Worm (Caenorhabditis elegans) whole organism, late embryonic: Measurements from ENCODE around the gene nlf-1.

Experiments
- C08G9.2 ChIP-seq: sonication (generic microtip); optimal IDR thresholded peaks from 2 replicates; lab custom pipeline; 2016; ENCODE audit warnings: mild to moderate bottlenecking, missing genetic modification characterization, moderate library complexity, missing compliant biosample characterization
- F13H6.1 ChIP-seq: sonication (generic microtip); optimal IDR thresholded peaks from 2 replicates; lab custom pipeline; 2016; ENCODE audit warnings: missing genetic modification characterization, missing compliant biosample characterization
- ama-1 ChIP-seq: fragments of 150-350 bp; optimal IDR thresholded peaks from 2 replicates; lab custom pipeline; 2014
- ceh-24 ChIP-seq: sonication (generic microtip); optimal IDR thresholded peaks from 2 replicates; lab custom pipeline; 2016; ENCODE audit warnings: mild to moderate bottlenecking, missing genetic modification characterization, missing compliant biosample characterization
- fkh-10 ChIP-seq: fragments of 150-350 bp; optimal IDR thresholded peaks from 2 replicates; lab custom pipeline; 2014; ENCODE audit warnings: missing biosample characterization, missing genetic modification reagents, missing genetic modification characterization
- hlh-8 ChIP-seq: sonication (generic microtip); optimal IDR thresholded peaks from 2 replicates; lab custom pipeline; 2016; ENCODE audit warnings: missing genotype, missing genetic modification characterization, missing compliant biosample characterization
- nhr-232 ChIP-seq: sonication (generic microtip); optimal IDR thresholded peaks from 2 replicates; lab custom pipeline; 2016; ENCODE audit warnings: missing genetic modification characterization, missing compliant biosample characterization
- odd-2 ChIP-seq: sonication (generic microtip); optimal IDR thresholded peaks from 2 replicates; lab custom pipeline; 2017; ENCODE audit warnings: antibody characterized with exemption, mild to moderate bottlenecking, missing genetic modification characterization, missing compliant biosample characterization
- unc-42 ChIP-seq: sonication (generic microtip); optimal IDR thresholded peaks from 2 replicates; lab custom pipeline; 2016; ENCODE audit warnings: missing genotype, missing genetic modification characterization, missing compliant biosample characterization
- zip-5 ChIP-seq: sonication (generic microtip); optimal IDR thresholded peaks from 2 replicates; lab custom pipeline; 2016; ENCODE audit warnings: missing genetic modification characterization, missing compliant biosample characterization

DNA sequence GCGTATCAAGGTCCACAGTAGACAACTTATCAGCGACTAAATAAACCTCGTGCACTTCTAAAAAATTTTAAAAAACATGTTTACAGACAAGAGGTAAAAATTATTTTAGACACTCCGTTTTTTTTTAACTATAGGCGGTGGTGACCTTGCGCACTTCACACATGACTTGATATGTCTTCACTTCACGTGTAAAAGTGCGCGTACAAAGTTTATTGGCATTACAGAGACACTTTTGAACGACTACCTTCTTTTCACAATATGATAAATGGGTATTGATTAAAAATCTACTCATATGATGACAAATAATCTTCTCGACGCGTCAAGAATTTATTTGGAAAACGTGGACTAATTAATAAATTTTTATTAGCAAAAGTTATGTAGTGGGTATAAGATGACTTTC, 9.4 kb upstream of the nlf-1 start:
- no peak for TF ChIP-seq ceh-24 (tag; lab: Kevin White, UChicago)
- no peak for TF ChIP-seq ama-1 (lab: Kevin White, UChicago)
- no peak for TF ChIP-seq fkh-10 (GFP tag; lab: Kevin White, UChicago)
- no peak for TF ChIP-seq unc-42 (tag; lab: Kevin White, UChicago)
- no peak for TF ChIP-seq nhr-232 (tag; lab: Kevin White, UChicago)
- TF ChIP-seq zip-5 (tag; lab: Kevin White, UChicago), result no peak
- no peak for TF ChIP-seq F13H6.1 (tag; lab: Kevin White, UChicago)
- no peak for TF ChIP-seq hlh-8 (tag; lab: Kevin White, UChicago)
- no peak for TF ChIP-seq odd-2
- no peak for TF ChIP-seq C08G9.2
